Fruit fly (Drosophila melanogaster): ENCODE results near the gene tal-AA.

Gene tal-AA

DNA sequence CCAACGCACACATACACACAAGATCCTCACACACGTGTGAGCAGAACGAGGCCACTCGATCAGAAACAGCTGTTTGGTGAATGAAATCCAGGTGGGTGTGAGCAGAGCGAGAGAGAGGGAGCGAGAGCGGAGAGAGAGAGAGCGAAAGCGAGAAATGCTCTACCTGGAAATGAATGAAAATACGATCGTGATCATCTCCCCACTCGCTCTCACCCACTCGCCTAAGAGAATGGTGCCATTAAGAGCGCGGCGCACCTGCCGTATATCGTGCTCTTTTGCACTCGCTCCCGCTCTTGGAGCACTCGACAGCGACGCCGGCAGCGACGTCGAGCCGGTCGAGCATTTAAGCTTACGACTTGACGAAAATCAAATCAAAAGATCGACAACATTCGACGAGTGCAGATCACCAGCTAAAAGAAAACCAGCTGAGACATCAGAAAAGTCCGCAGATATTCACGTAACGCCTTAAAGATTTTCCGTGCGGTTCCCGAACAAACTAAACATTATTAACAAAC, at the start of gene tal-AA, which contains the start of the genes tal-1A, tal-2A and tal-3A (continued):
- no peak for TF ChIP-seq NK7.1 (GFP tag; optimal IDR thresholded peaks at IDR 0.05)
- no peak for TF ChIP-seq tio (GFP tag; optimal IDR thresholded peaks at IDR 0.05)
- TF ChIP-seq Hand (GFP tag; optimal IDR thresholded peaks at IDR 0.05) = no peak
- TF ChIP-seq CG11560 (tag; IDR thresholded peaks at IDR 0.05) = no peak
- TF ChIP-seq gsb-n (tag; optimal IDR thresholded peaks at IDR 0.05) = peak; percentile 26
- no peak for TF ChIP-seq h (optimal IDR thresholded peaks at IDR 0.05)
- TF ChIP-seq CG10543 (GFP tag; optimal IDR thresholded peaks at IDR 0.05) = no peak
- no peak for TF ChIP-seq Mes4 (GFP tag; optimal IDR thresholded peaks at IDR 0.05)
- no peak for TF ChIP-seq NFAT (GFP tag; IDR thresholded peaks at IDR 0.05)
- TF ChIP-seq usp (GFP tag; optimal IDR thresholded peaks at IDR 0.05) = no peak
- no peak for TF ChIP-seq cato (GFP tag; optimal IDR thresholded peaks at IDR 0.05; ENCODE audit: borderline replicate concordance)
- no peak for TF ChIP-seq CG11696 (GFP tag; IDR thresholded peaks at IDR 0.05)
- no peak for TF ChIP-seq H15 (GFP tag; IDR thresholded peaks at IDR 0.05)
- TF ChIP-seq knrl (GFP tag; IDR thresholded peaks at IDR 0.05; ENCODE audit: partially characterized antibody) = no peak
- TF ChIP-seq Hmx (GFP tag; optimal IDR thresholded peaks at IDR 0.05) = no peak
- no peak for TF ChIP-seq CG17359 (tag; optimal IDR thresholded peaks at IDR 0.05)
- TF ChIP-seq Tbp (GFP tag; optimal IDR thresholded peaks at IDR 0.05) = no peak
- no peak for TF ChIP-seq gsb (GFP tag; IDR thresholded peaks at IDR 0.05)
- no peak for TF ChIP-seq CHES-1-like (GFP tag; optimal IDR thresholded peaks at IDR 0.05)
- peak in 1 of 2 experiments; percentile 72 for TF ChIP-seq Eip74EF (GFP tag; optimal IDR thresholded peaks at IDR 0.05)
- 0 out of 3 replicates have a peak, but pooled peaks have one; percentile 19 for TF ChIP-seq ken (GFP tag; IDR thresholded peaks at IDR 0.05)
- no peak for TF ChIP-seq CG15601 (tag; optimal IDR thresholded peaks at IDR 0.05)
- peak; percentile 21 for TF ChIP-seq abd-A (tag; optimal IDR thresholded peaks at IDR 0.05)
- no peak for TF ChIP-seq CG8089 (GFP tag; optimal IDR thresholded peaks at IDR 0.05)
- peak; percentile 76 for TF ChIP-seq sna (GFP tag; IDR thresholded peaks at IDR 0.05; ENCODE audit: partially characterized antibody)
- TF ChIP-seq CG34422 (GFP tag; IDR thresholded peaks at IDR 0.05) = 0 out of 3 replicates have a peak, but pooled peaks have one; percentile 33
- no peak for TF ChIP-seq lola (GFP tag; optimal IDR thresholded peaks at IDR 0.05)
- no peak for TF ChIP-seq ssp (GFP tag; IDR thresholded peaks at IDR 0.05)
- TF ChIP-seq CG13775 (GFP tag; optimal IDR thresholded peaks at IDR 0.05) = no peak
- TF ChIP-seq prd (optimal IDR thresholded peaks at IDR 0.05) = no peak
- TF ChIP-seq prd (GFP tag; IDR thresholded peaks at IDR 0.05) = no peak
- no peak for TF ChIP-seq slbo (GFP tag; IDR thresholded peaks at IDR 0.05)
- peak; percentile 88 for TF ChIP-seq zen2 (GFP tag; IDR thresholded peaks at IDR 0.05; ENCODE audit: partially characterized antibody)
- TF ChIP-seq nau (GFP tag; optimal IDR thresholded peaks at IDR 0.05) = peak; percentile 47
- TF ChIP-seq CG16813 (GFP tag; IDR thresholded peaks at IDR 0.05; ENCODE audit: partially characterized antibody) = no peak
- 0 out of 2 replicates have a peak, but pooled peaks have one; percentile 52 for TF ChIP-seq wdn (GFP tag; IDR thresholded peaks at IDR 0.05)
- TF ChIP-seq sr (GFP tag; IDR thresholded peaks at IDR 0.05) = peak; percentile 75; the same call in 2 of the 3 replicates
- no peak for TF ChIP-seq dpn (GFP tag; optimal IDR thresholded peaks at IDR 0.05)
- no peak for TF ChIP-seq D19B (GFP tag; optimal IDR thresholded peaks at IDR 0.05)
- no peak for TF ChIP-seq phol (tag; optimal IDR thresholded peaks at IDR 0.05)
- TF ChIP-seq CG4707 (GFP tag; optimal IDR thresholded peaks at IDR 0.05) = no peak
- TF ChIP-seq pb (GFP tag; optimal IDR thresholded peaks at IDR 0.05) = no peak
- no peak for TF ChIP-seq CG4820 (GFP tag; optimal IDR thresholded peaks at IDR 0.05)
- TF ChIP-seq Six4 (GFP tag; optimal IDR thresholded peaks at IDR 0.05) = no peak
- TF ChIP-seq Hr51 (GFP tag; optimal IDR thresholded peaks at IDR 0.05) = no peak
- peak; percentile 36 for TF ChIP-seq CG15514 (GFP tag; optimal IDR thresholded peaks at IDR 0.05)
- TF ChIP-seq CG6854 (GFP tag; optimal IDR thresholded peaks at IDR 0.05) = no peak
- TF ChIP-seq chif (GFP tag; optimal IDR thresholded peaks at IDR 0.05) = no peak
- no peak for TF ChIP-seq dimm (GFP tag; IDR thresholded peaks at IDR 0.05)
- no peak for TF ChIP-seq Abd-B (GFP tag; optimal IDR thresholded peaks at IDR 0.05)
- no peak for TF ChIP-seq CG4328 (GFP tag; optimal IDR thresholded peaks at IDR 0.05)
